Fruit fly (Drosophila melanogaster) whole organism, wandering third instar larva: ENCODE data around the gene CG15040.

Experiments
- Abd-B ChIP-seq: fragments of >200 bp; optimal IDR thresholded peaks from 2 replicates; lab custom pipeline; 2017; ENCODE audit warnings: missing biosample characterization, missing genetic modification characterization
- CG32264 ChIP-seq: fragments of 200-800 bp; sonication (Bioruptor generic); optimal IDR thresholded peaks from 2 replicates; lab custom pipeline; 2016; ENCODE audit warnings: missing biosample characterization, missing genetic modification characterization
- CG9705 ChIP-seq: fragments of 200-800 bp; sonication (Bioruptor generic); optimal IDR thresholded peaks from 2 replicates; lab custom pipeline; 2018; ENCODE audit warnings: missing biosample characterization, mild to moderate bottlenecking, missing genetic modification characterization
- CrebA ChIP-seq: fragments of 200-800 bp; sonication (Bioruptor generic); optimal IDR thresholded peaks from 2 replicates; lab custom pipeline; 2016; ENCODE audit warnings: missing biosample characterization, mild to moderate bottlenecking, missing genetic modification characterization, borderline replicate concordance
- Dfd ChIP-seq: fragments of >200 bp; optimal IDR thresholded peaks from 2 replicates; lab custom pipeline; 2017; ENCODE audit warnings: missing biosample characterization, missing genetic modification characterization
- Dif ChIP-seq: fragments of 200-275, 200-300 bp; sonication (Bioruptor generic); optimal IDR thresholded peaks from 2 replicates; lab custom pipeline; 2018; ENCODE audit warnings: missing biosample characterization, missing genetic modification characterization; ENCODE audit not compliant: partially characterized antibody
- GATAd ChIP-seq: sonication (Bioruptor generic); optimal IDR thresholded peaks from 2 replicates; lab custom pipeline; 2016; ENCODE audit warnings: missing biosample characterization, missing genetic modification characterization
- HLH106 ChIP-seq: fragments of 200-800 bp; optimal IDR thresholded peaks from 3 replicates; lab custom pipeline; 2019; ENCODE audit warnings: missing biosample characterization, mild to moderate bottlenecking, missing genetic modification characterization, moderate library complexity
- Hnf4 ChIP-seq: fragments of 200-800 bp; sonication (Bioruptor generic); optimal IDR thresholded peaks from 2 replicates; lab custom pipeline; 2016; ENCODE audit warnings: missing biosample characterization, mild to moderate bottlenecking, missing genetic modification characterization
- Hr78 ChIP-seq: fragments of >200 bp; optimal IDR thresholded peaks from 2 replicates; lab custom pipeline; 2017; ENCODE audit warnings: missing biosample characterization, missing genetic modification characterization
- Hr83 ChIP-seq: fragments of 200-300 bp; sonication (Bioruptor generic); optimal IDR thresholded peaks from 2 replicates; lab custom pipeline; 2016; ENCODE audit warnings: missing biosample characterization, mild to moderate bottlenecking, missing genetic modification characterization, moderate library complexity; ENCODE audit not compliant: poor library complexity, severe bottlenecking
- Jra ChIP-seq: sonication (Bioruptor generic); optimal IDR thresholded peaks from 2 replicates; lab custom pipeline; 2016; ENCODE audit warnings: missing biosample characterization, missing genetic modification characterization
- Mio ChIP-seq: sonication (Bioruptor generic); optimal IDR thresholded peaks from 2 replicates; lab custom pipeline; 2016; ENCODE audit warnings: missing biosample characterization, missing genetic modification characterization
- Myc ChIP-seq: fragments of >200 bp; optimal IDR thresholded peaks from 2 replicates; lab custom pipeline; 2017
- N ChIP-seq: fragments of >200 bp; optimal IDR thresholded peaks from 2 replicates; lab custom pipeline; 2018; ENCODE audit warnings: missing biosample characterization, missing external identifiers, missing genetic modification characterization
- OdsH ChIP-seq: fragments of 200-800 bp; sonication (Bioruptor generic); optimal IDR thresholded peaks from 2 replicates; lab custom pipeline; 2016; ENCODE audit warnings: missing biosample characterization, mild to moderate bottlenecking, missing genetic modification characterization
- Rel ChIP-seq, 2 experiments: fragments of 200-800 bp; sonication (Bioruptor generic) in 1 of 2; optimal IDR thresholded peaks; 2 replicates in 1 of 2; 3 replicates in 1 of 2; lab custom pipeline; 2016 to 2019; ENCODE audit warnings: mild to moderate bottlenecking in 2 of 2, missing biosample characterization in 2 of 2, missing genetic modification characterization in 2 of 2, moderate library complexity in 1 of 2
- Sp1 ChIP-seq: fragments of 200-800 bp; sonication (Bioruptor generic); optimal IDR thresholded peaks from 3 replicates; lab custom pipeline; 2019; ENCODE audit warnings: missing biosample characterization, mild to moderate bottlenecking, missing genetic modification characterization, moderate library complexity
- br ChIP-seq: fragments of 200-800 bp; sonication (Bioruptor generic); optimal IDR thresholded peaks from 2 replicates; lab custom pipeline; 2016; ENCODE audit warnings: missing biosample characterization, missing genetic modification characterization
- brk ChIP-seq: fragments of 200-800 bp; sonication (Bioruptor generic); optimal IDR thresholded peaks from 2 replicates; lab custom pipeline; 2016; ENCODE audit warnings: missing biosample characterization, mild to moderate bottlenecking, missing genetic modification characterization
- dsf ChIP-seq: sonication (Bioruptor generic); optimal IDR thresholded peaks from 2 replicates; lab custom pipeline; 2016; ENCODE audit warnings: missing biosample characterization, missing genetic modification characterization, borderline replicate concordance
- foxo ChIP-seq, 2 experiments: fragments of 200-800 bp; sonication (Bioruptor generic); optimal IDR thresholded peaks; 2 replicates in 1 of 2; 3 replicates in 1 of 2; lab custom pipeline; 2016 to 2017; ENCODE audit warnings: missing biosample characterization in 2 of 2, missing genetic modification characterization in 2 of 2
- fru ChIP-seq: fragments of 200-800 bp; sonication (Bioruptor generic); optimal IDR thresholded peaks from 3 replicates; lab custom pipeline; 2016; ENCODE audit warnings: missing biosample characterization, mild to moderate bottlenecking, missing genetic modification characterization
- jim ChIP-seq: fragments of 175-275, 200-325 bp; sonication (Bioruptor generic); optimal IDR thresholded peaks from 2 replicates; lab custom pipeline; 2016; ENCODE audit warnings: missing biosample characterization, mild to moderate bottlenecking, missing genetic modification characterization
- lola ChIP-seq: fragments of >200 bp; optimal IDR thresholded peaks from 2 replicates; lab custom pipeline; 2017; ENCODE audit warnings: missing biosample characterization, missing genetic modification characterization
- pan ChIP-seq: fragments of >200 bp; optimal IDR thresholded peaks from 2 replicates; lab custom pipeline; 2017
- psq ChIP-seq: fragments of 200-800 bp; sonication (Bioruptor generic); optimal IDR thresholded peaks from 3 replicates; lab custom pipeline; 2017; ENCODE audit warnings: missing biosample characterization, mild to moderate bottlenecking, missing genetic modification characterization, moderate library complexity
- rgr ChIP-seq: fragments of 200-800 bp; sonication (Bioruptor generic); optimal IDR thresholded peaks from 3 replicates; lab custom pipeline; 2016; ENCODE audit warnings: missing biosample characterization, mild to moderate bottlenecking, missing genetic modification characterization
- sage ChIP-seq: fragments of 200-800 bp; sonication (Bioruptor generic); optimal IDR thresholded peaks from 2 replicates; lab custom pipeline; 2016; ENCODE audit warnings: missing biosample characterization, mild to moderate bottlenecking, missing genetic modification characterization
- sv ChIP-seq: fragments of 200-800 bp; sonication (Bioruptor generic); optimal IDR thresholded peaks from 3 replicates; lab custom pipeline; 2016; ENCODE audit warnings: missing biosample characterization, missing genetic modification characterization
- usp ChIP-seq: fragments of >200 bp; optimal IDR thresholded peaks from 2 replicates; lab custom pipeline; 2017; ENCODE audit warnings: missing biosample characterization, missing genetic modification characterization
- woc ChIP-seq: sonication (Bioruptor generic); optimal IDR thresholded peaks from 2 replicates; lab custom pipeline; 2016; ENCODE audit warnings: missing biosample characterization, mild to moderate bottlenecking, missing genetic modification characterization

The CG15040 gene

DNA sequence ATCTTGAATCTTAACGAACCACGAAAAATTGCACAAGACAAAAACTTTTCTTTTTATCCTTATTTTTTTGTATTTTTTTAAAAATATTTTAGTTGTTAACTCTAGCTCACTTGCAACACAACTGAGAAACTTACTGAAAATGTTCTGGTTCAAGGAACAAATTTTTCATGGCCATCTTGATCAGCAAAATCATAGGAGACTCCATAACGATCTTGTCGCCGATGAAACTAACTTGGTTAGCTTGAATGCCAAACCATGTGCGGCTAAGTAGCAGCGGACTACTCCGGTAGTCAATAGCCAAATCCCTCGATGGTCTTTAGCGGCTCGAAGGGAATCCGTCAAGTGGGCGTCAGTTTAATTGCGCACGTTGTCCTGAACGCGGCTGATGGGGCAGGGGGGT, at the start of gene CG15040:
CG15040 (minus strand) TSS at position 101 of the 400 bp plus-strand sequence.
- TF ChIP-seq fru (GFP tag; lab: Kevin White, UChicago) (no peak), Abd-B (no peak), Mio (no peak)

DNA sequence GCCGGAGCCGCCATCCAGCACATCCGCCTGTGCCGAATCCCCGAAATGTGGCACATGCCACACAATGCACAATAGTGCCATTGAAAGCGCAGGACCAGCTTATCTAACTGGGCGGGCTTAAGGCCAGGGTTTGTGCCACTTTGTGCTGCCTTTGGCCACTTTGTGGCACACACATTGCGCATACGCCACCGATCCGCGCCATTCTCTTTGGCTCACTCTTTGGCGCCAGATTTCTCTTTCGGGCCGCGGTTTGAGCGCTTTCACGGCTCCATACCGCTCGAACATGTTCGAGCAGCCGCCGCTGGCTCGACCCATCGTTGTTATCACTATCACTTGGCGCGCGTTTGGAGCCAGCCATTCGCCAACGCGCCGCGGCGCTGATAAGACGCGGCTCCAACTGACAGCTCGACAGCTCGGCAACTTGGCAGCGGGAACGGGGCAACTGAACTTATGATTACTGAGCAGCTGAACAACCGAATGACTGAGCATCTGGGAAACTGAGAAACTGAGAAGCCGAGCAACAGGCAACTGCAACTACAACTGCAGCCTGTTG, 48.4 kb upstream of the CG15040 start:
- TF ChIP-seq Abd-B (no peak), Hnf4 (no peak), Jra (GFP tag; lab: Kevin White, UChicago) (no peak), Dfd (GFP tag; lab: Kevin White, UChicago) (no peak), sv (GFP tag; lab: Kevin White, UChicago) (no peak), psq (GFP tag; lab: Kevin White, UChicago) (no peak), Dif (GFP tag; lab: Kevin White, UChicago) (no peak), Myc (lab: Kevin White, UChicago) (no peak), CG9705 (GFP tag; lab: Kevin White, UChicago) (no peak), Sp1 (no peak), CG32264 (GFP tag; lab: Kevin White, UChicago) (no peak), foxo (GFP tag; optimal IDR thresholded peaks at IDR 0.05; lab: Kevin White, UChicago) (no peak), OdsH (no peak), lola (GFP tag; lab: Kevin White, UChicago) (no peak), br (GFP tag; lab: Kevin White, UChicago) (no peak), Mio (no peak), dsf (GFP tag; lab: Kevin White, UChicago) (no peak), Hr78 (GFP tag; lab: Kevin White, UChicago) (no peak)

DNA sequence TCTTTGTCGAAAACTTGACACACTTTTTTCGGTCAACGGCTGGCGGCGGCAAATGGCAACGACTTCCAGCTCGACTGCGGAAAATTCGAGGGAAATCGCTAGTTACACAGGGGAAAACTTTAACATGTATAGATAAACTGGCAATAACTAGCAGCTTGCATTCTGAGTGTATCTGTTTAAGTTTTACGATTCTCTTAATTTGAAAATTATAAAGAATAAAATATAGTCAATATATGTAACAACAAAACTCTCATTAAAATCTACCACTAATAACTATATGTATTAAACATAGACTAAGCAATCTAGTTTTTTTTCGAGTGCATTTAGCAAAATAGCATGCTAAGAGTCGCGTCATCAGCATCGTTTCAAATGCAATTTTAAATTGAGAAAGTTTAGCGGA, 46.0 kb upstream of the CG15040 start:
- no peak for TF ChIP-seq N (GFP tag; lab: Kevin White, UChicago)
- no peak for TF ChIP-seq foxo (GFP tag; optimal IDR thresholded peaks at IDR 0.05; lab: Kevin White, UChicago)
- no peak for TF ChIP-seq Myc (lab: Kevin White, UChicago)
- no peak for TF ChIP-seq jim (GFP tag; lab: Kevin White, UChicago)
- TF ChIP-seq Abd-B: no peak
- TF ChIP-seq Dif (GFP tag; lab: Kevin White, UChicago): no peak
- no peak for TF ChIP-seq brk (GFP tag; lab: Kevin White, UChicago)
- TF ChIP-seq Rel (GFP tag; optimal IDR thresholded peaks at IDR 0.05; lab: Kevin White, UChicago): no peak
- TF ChIP-seq Rel (tag; optimal IDR thresholded peaks at IDR 0.05; lab: Kevin White, UChicago): no peak
- no peak for TF ChIP-seq OdsH
- TF ChIP-seq sv (GFP tag; lab: Kevin White, UChicago): no peak
- TF ChIP-seq Hr83 (GFP tag; lab: Kevin White, UChicago): no peak
- TF ChIP-seq Hnf4: no peak

DNA sequence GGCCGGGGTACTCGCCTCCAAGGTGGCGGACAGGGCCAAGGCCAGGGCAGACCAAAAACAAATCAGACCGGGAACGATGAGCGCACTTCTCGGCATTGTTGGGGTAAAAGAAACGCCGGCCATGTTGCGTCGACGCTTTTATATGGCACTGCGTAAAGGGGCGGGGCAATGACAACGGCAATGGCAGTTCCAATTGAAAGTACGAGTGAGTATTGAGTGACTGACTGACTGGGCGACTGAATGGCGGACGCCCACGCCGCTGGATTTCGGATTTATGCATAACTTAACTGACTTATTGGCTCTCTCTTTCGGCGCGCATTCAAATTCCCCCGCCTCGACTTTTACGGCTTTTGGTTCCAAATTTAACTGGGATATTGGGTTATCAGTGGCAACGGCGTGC, 44.7 kb upstream of the CG15040 start, which contains the start of gene CG6696:
CG6696 (minus strand) TSS at position 101 of the 400 bp plus-strand sequence.
- no peak for TF ChIP-seq Dfd (GFP tag; lab: Kevin White, UChicago)
- no peak for TF ChIP-seq Mio
- no peak for TF ChIP-seq Dif (GFP tag; lab: Kevin White, UChicago)
- TF ChIP-seq woc (GFP tag; lab: Kevin White, UChicago): no peak
- no peak for TF ChIP-seq sage (GFP tag; lab: Kevin White, UChicago)
- TF ChIP-seq HLH106 (tag; lab: Kevin White, UChicago): no peak
- no peak for TF ChIP-seq pan
- TF ChIP-seq foxo (GFP tag; optimal IDR thresholded peaks at IDR 0.05; lab: Kevin White, UChicago): no peak
- TF ChIP-seq Abd-B: no peak
- TF ChIP-seq GATAd: no peak
- TF ChIP-seq Hr78 (GFP tag; lab: Kevin White, UChicago): no peak
- TF ChIP-seq, all 38 proteins: peak for 0

DNA sequence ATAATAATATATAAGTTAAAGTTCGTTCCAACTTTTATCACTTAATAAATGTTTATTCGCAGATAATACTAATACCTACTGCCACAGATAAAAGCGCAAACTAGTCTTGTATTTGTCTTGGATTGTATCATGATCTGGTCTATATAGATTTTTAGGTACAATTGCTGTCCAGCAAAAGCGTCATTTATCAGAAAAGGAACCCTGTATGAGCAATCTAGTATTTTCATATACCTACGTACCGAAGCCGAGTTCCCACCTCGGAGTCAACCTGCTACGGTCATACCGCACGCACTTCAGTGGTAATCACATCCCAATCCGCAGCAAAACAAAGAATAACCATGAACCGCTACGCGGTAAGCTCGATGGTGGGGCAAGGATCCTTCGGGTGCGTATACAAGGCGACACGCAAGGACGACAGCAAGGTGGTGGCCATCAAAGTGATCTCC, 40.1 kb upstream of the CG15040 start, which contains the start of gene fu:
fu (plus strand) TSS at position 254 of the 446 bp plus-strand sequence.
- TF ChIP-seq CrebA (no peak), dsf (GFP tag; lab: Kevin White, UChicago) (no peak), usp (no peak), woc (GFP tag; lab: Kevin White, UChicago) (peak; percentile 56), HLH106 (tag; lab: Kevin White, UChicago) (peak; percentile 43), foxo (GFP tag; optimal IDR thresholded peaks at IDR 0.05; lab: Kevin White, UChicago) (peak in 1 of 2 experiments; percentile 24), br (GFP tag; lab: Kevin White, UChicago) (no peak), rgr (GFP tag; lab: Kevin White, UChicago) (peak; percentile 35), Rel (GFP tag; optimal IDR thresholded peaks at IDR 0.05; lab: Kevin White, UChicago) (no peak), Rel (tag; optimal IDR thresholded peaks at IDR 0.05; lab: Kevin White, UChicago) (peak; percentile 54), Sp1 (peak; percentile 11), Dif (GFP tag; lab: Kevin White, UChicago) (no peak), Myc (lab: Kevin White, UChicago) (peak; percentile 73), sv (GFP tag; lab: Kevin White, UChicago) (no peak), psq (GFP tag; lab: Kevin White, UChicago) (peak; percentile 1), lola (GFP tag; lab: Kevin White, UChicago) (no peak)
